Worm (Caenorhabditis elegans): Measurements from ENCODE around the gene mks-2.

Gene mks-2

ce11 chrII:6196875-6197274, 22.4 kb downstream of the mks-2 start, which contains the start of the genes rbmx-2 and C30B5.2 (continued):
- no peak for TF ChIP-seq jun-1 (tag; optimal IDR thresholded peaks at IDR 0.05)
- TF ChIP-seq hpl-2 (GFP tag; optimal IDR thresholded peaks at IDR 0.05) = no peak
- peak; percentile 19 for TF ChIP-seq unc-130 (tag; optimal IDR thresholded peaks at IDR 0.05)
- no peak for TF ChIP-seq sox-4 (tag; optimal IDR thresholded peaks at IDR 0.05)
- TF ChIP-seq isw-1 (GFP tag; IDR thresholded peaks at IDR 0.05) = no peak
- TF ChIP-seq aly-2 (tag; optimal IDR thresholded peaks at IDR 0.05) = no peak
- peak; percentile 41 for TF ChIP-seq nhr-20 (tag; optimal IDR thresholded peaks at IDR 0.05)
- no peak for TF ChIP-seq ets-5 (GFP tag; IDR thresholded peaks at IDR 0.05)
- no peak for TF ChIP-seq unc-30 (tag; optimal IDR thresholded peaks at IDR 0.05)
- no peak for TF ChIP-seq tlp-1 (tag; optimal IDR thresholded peaks at IDR 0.05)
- no peak for TF ChIP-seq ces-1 (GFP tag; optimal IDR thresholded peaks at IDR 0.05)
- TF ChIP-seq C34B4.2 (tag; optimal IDR thresholded peaks at IDR 0.05) = no peak
- TF ChIP-seq nhr-12 (tag; optimal IDR thresholded peaks at IDR 0.05) = no peak
- no peak for TF ChIP-seq mef-2 (tag; optimal IDR thresholded peaks at IDR 0.05)
- no peak for TF ChIP-seq hlh-17 (GFP tag; optimal IDR thresholded peaks at IDR 0.05; ENCODE audit: borderline replicate concordance)
- TF ChIP-seq lin-39 (tag; optimal IDR thresholded peaks at IDR 0.05) = no peak
- TF ChIP-seq ceh-90 (tag; optimal IDR thresholded peaks at IDR 0.05) = no peak
- TF ChIP-seq aha-1 (tag; optimal IDR thresholded peaks at IDR 0.05) = no peak
- no peak for TF ChIP-seq Y116A8C.19 (tag; optimal IDR thresholded peaks at IDR 0.05; ENCODE audit: borderline replicate concordance)
- peak; percentile 42 for TF ChIP-seq rnt-1 (tag; optimal IDR thresholded peaks at IDR 0.05)
- TF ChIP-seq pax-3 (tag; optimal IDR thresholded peaks at IDR 0.05) = no peak
- no peak for TF ChIP-seq ztf-4 (tag; optimal IDR thresholded peaks at IDR 0.05)
- TF ChIP-seq irx-1 (tag; optimal IDR thresholded peaks at IDR 0.05) = peak; percentile 1
- TF ChIP-seq nhr-237 (tag; optimal IDR thresholded peaks at IDR 0.05) = no peak
- TF ChIP-seq alr-1 (tag; optimal IDR thresholded peaks at IDR 0.05; ENCODE audit: borderline replicate concordance) = no peak
- TF ChIP-seq nhr-11 (tag; optimal IDR thresholded peaks at IDR 0.05) = no peak
- TF ChIP-seq fos-1 (tag; optimal IDR thresholded peaks at IDR 0.05) = no peak
- peak; percentile 73 for TF ChIP-seq lir-3 (tag; optimal IDR thresholded peaks at IDR 0.05; ENCODE audit: poor library complexity)
- no peak for TF ChIP-seq C04F5.9 (tag; optimal IDR thresholded peaks at IDR 0.05)
- TF ChIP-seq mep-1 (tag; optimal IDR thresholded peaks at IDR 0.05) = peak; percentile 74
- TF ChIP-seq efl-1 (optimal IDR thresholded peaks at IDR 0.05) = peak; percentile 65 to 68
- TF ChIP-seq efl-1 (GFP tag; optimal IDR thresholded peaks at IDR 0.05 in 1 of 2) = peak; percentile 66 to 95
- TF ChIP-seq egl-13 (tag; optimal IDR thresholded peaks at IDR 0.05) = no peak
- peak; percentile 47 for TF ChIP-seq swsn-7 (tag; optimal IDR thresholded peaks at IDR 0.05)
- no peak for TF ChIP-seq nhr-90 (tag; optimal IDR thresholded peaks at IDR 0.05; ENCODE audit: poor library complexity)
- TF ChIP-seq nhr-28 (tag; optimal IDR thresholded peaks at IDR 0.05) = no peak
- TF ChIP-seq unc-98 (GFP tag; IDR thresholded peaks at IDR 0.05) = no peak
- no peak for TF ChIP-seq zag-1 (tag; optimal IDR thresholded peaks at IDR 0.05)
- peak; percentile 58 for TF ChIP-seq nhr-71 (tag; optimal IDR thresholded peaks at IDR 0.05)
- no peak for TF ChIP-seq mab-9 (GFP tag; IDR thresholded peaks at IDR 0.05)
- TF ChIP-seq nhr-19 (GFP tag; conservative IDR thresholded peaks at IDR 0.05) = no peak
- no peak for TF ChIP-seq nhr-47 (tag; optimal IDR thresholded peaks at IDR 0.05)
- TF ChIP-seq ceh-8 (GFP tag; optimal IDR thresholded peaks at IDR 0.05) = no peak
- no peak for TF ChIP-seq fkh-10 (GFP tag; optimal IDR thresholded peaks at IDR 0.05)
- no peak for TF ChIP-seq efl-3 (GFP tag; optimal IDR thresholded peaks at IDR 0.05)
- no peak for TF ChIP-seq egl-27 (tag; optimal IDR thresholded peaks at IDR 0.05)
- no peak for TF ChIP-seq fkh-8 (tag; optimal IDR thresholded peaks at IDR 0.05)
- TF ChIP-seq vab-15 (tag; optimal IDR thresholded peaks at IDR 0.05) = no peak
- peak; percentile 37 for TF ChIP-seq xbp-1 (tag; optimal IDR thresholded peaks at IDR 0.05)
- TF ChIP-seq C16A3.4 (tag; optimal IDR thresholded peaks at IDR 0.05) = peak; percentile 41
- TF ChIP-seq snu-23 (GFP tag; optimal IDR thresholded peaks at IDR 0.05) = no peak
- peak; percentile 37 to 69 for TF ChIP-seq lin-35 (GFP tag; optimal IDR thresholded peaks at IDR 0.05)
- no peak for TF ChIP-seq nhr-84 (tag; optimal IDR thresholded peaks at IDR 0.05)
- TF ChIP-seq fkh-4 (tag; optimal IDR thresholded peaks at IDR 0.05; ENCODE audit: borderline replicate concordance) = no peak
- no peak for TF ChIP-seq ama-1 (optimal IDR thresholded peaks at IDR 0.05)
